Worm (Caenorhabditis elegans) whole organism, L4 larva: Measurements from ENCODE around the gene srw-67.

Experiments used
- F10B5.3 ChIP-seq: sonication (generic microtip); optimal IDR thresholded peaks from 2 replicates; lab custom pipeline; 2016; ENCODE audit warnings: mild to moderate bottlenecking, missing genetic modification characterization, missing compliant biosample characterization
- F26F4.8 ChIP-seq: fragments of 200-800 bp; sonication (Bioruptor generic); conservative IDR thresholded peaks from 2 replicates; pipeline ENCODE4 v1.3.6; 2022; ENCODE audit warnings: missing genetic modification characterization, missing compliant biosample characterization
- T20F7.1 ChIP-seq: fragments of 200-800 bp; sonication (Bioruptor generic); optimal IDR thresholded peaks from 2 replicates; lab custom pipeline; 2018; ENCODE audit warnings: mild to moderate bottlenecking, missing genetic modification characterization, missing compliant biosample characterization
- Y75B8A.6 ChIP-seq: fragments of 200-800 bp; sonication (Bioruptor generic); IDR thresholded peaks from 2 replicates; pipeline ENCODE4 v1.3.6; 2022; ENCODE audit warnings: missing genetic modification reagents, missing genetic modification characterization, missing compliant biosample characterization
- aha-1 ChIP-seq: fragments of 150-350 bp; peaks from one replicate; lab custom pipeline; 2014; ENCODE audit warnings: missing biosample characterization, missing genetic modification characterization
- aly-2 ChIP-seq: sonication (generic microtip); optimal IDR thresholded peaks from 2 replicates; lab custom pipeline; 2018; ENCODE audit warnings: missing biosample characterization, missing genetic modification characterization
- arid-1 ChIP-seq: fragments of 200-800 bp; sonication (Bioruptor generic); conservative IDR thresholded peaks from 2 replicates; pipeline ENCODE4 v1.3.6; 2022; ENCODE audit warnings: missing genetic modification reagents, missing genetic modification characterization, missing compliant biosample characterization
- ceh-32 ChIP-seq: sonication (generic microtip); optimal IDR thresholded peaks from 2 replicates; lab custom pipeline; 2016; ENCODE audit warnings: mild to moderate bottlenecking, missing genetic modification characterization, missing compliant biosample characterization; ENCODE audit not compliant: poor library complexity
- daf-12 ChIP-seq: fragments of 150-350 bp; optimal IDR thresholded peaks from 2 replicates; lab custom pipeline; 2014; ENCODE audit warnings: missing biosample characterization, missing genetic modification reagents, missing genetic modification characterization
- daf-8 ChIP-seq: fragments of 200-800 bp; sonication (Bioruptor generic); IDR thresholded peaks from 2 replicates; pipeline ENCODE4 v1.3.6; 2022; ENCODE audit warnings: missing genetic modification characterization, missing compliant biosample characterization
- dmd-6 ChIP-seq: fragments of 200-800 bp; sonication (Bioruptor generic); IDR thresholded peaks from 2 replicates; pipeline ENCODE4 v1.3.6; 2022; ENCODE audit warnings: missing genetic modification reagents, missing genetic modification characterization, missing compliant biosample characterization
- dmd-9 ChIP-seq: fragments of 200-800 bp; sonication (Bioruptor generic); IDR thresholded peaks from 2 replicates; pipeline ENCODE4 v1.3.6; 2022; ENCODE audit warnings: missing genetic modification reagents, missing genetic modification characterization, missing compliant biosample characterization
- duxl-1 ChIP-seq: sonication (generic microtip); optimal IDR thresholded peaks from 2 replicates; lab custom pipeline; 2016; ENCODE audit warnings: mild to moderate bottlenecking, missing genetic modification characterization, moderate library complexity, missing compliant biosample characterization; ENCODE audit not compliant: poor library complexity
- egl-27 ChIP-seq: sonication (generic microtip); optimal IDR thresholded peaks from 3 replicates; lab custom pipeline; 2017; ENCODE audit warnings: missing biosample characterization, missing genetic modification reagents, missing genetic modification characterization
- egl-43 ChIP-seq: fragments of 200-800 bp; sonication (Bioruptor generic); IDR thresholded peaks from 2 replicates; pipeline ENCODE4 v1.3.6; 2022; ENCODE audit warnings: missing genetic modification reagents, missing genetic modification characterization, missing compliant biosample characterization
- hlh-11 ChIP-seq: fragments of 200-800 bp; sonication (Bioruptor generic); optimal IDR thresholded peaks from 2 replicates; lab custom pipeline; 2018; ENCODE audit warnings: mild to moderate bottlenecking, missing genetic modification characterization, missing compliant biosample characterization
- hlh-30 ChIP-seq: sonication (generic microtip); optimal IDR thresholded peaks from 2 replicates; lab custom pipeline; 2017; ENCODE audit warnings: antibody characterized with exemption, mild to moderate bottlenecking, missing genetic modification characterization, missing compliant biosample characterization; ENCODE audit not compliant: insufficient read depth
- hmg-1.1 ChIP-seq: fragments of 200-800 bp; sonication (Bioruptor generic); IDR thresholded peaks from 2 replicates; pipeline ENCODE4 v1.3.6; 2022; ENCODE audit warnings: missing genetic modification reagents, missing genetic modification characterization, missing compliant biosample characterization
- lin-1 ChIP-seq: fragments of 200-800 bp; sonication (Bioruptor generic); IDR thresholded peaks from 2 replicates; pipeline ENCODE4 v1.3.6; 2022; ENCODE audit warnings: missing genetic modification reagents, missing genetic modification characterization, missing compliant biosample characterization
- lin-13 ChIP-seq: fragments of 150-350 bp; optimal IDR thresholded peaks from 2 replicates; lab custom pipeline; 2014; ENCODE audit warnings: missing biosample characterization, missing genetic modification reagents, missing genetic modification characterization
- lin-15B ChIP-seq: fragments of 150-350 bp; sonication (generic microtip); optimal IDR thresholded peaks from 3 replicates; lab custom pipeline; 2014; ENCODE audit warnings: missing biosample characterization, missing genetic modification characterization
- lin-38 ChIP-seq: fragments of 200-800 bp; sonication (Bioruptor generic); IDR thresholded peaks from 2 replicates; pipeline ENCODE4 v1.3.6; 2022; ENCODE audit warnings: missing genetic modification reagents, missing genetic modification characterization, missing compliant biosample characterization
- mes-2 ChIP-seq: sonication (generic microtip); optimal IDR thresholded peaks from 2 replicates; lab custom pipeline; 2016; ENCODE audit warnings: missing genotype, mild to moderate bottlenecking, missing genetic modification characterization, missing compliant biosample characterization; ENCODE audit not compliant: poor library complexity, severe bottlenecking
- nhr-10 ChIP-seq: fragments of 150-350 bp; optimal IDR thresholded peaks from 2 replicates; lab custom pipeline; 2014; ENCODE audit warnings: missing biosample characterization, missing genetic modification characterization
- nhr-102 ChIP-seq: sonication (generic microtip); optimal IDR thresholded peaks from 2 replicates; lab custom pipeline; 2016; ENCODE audit warnings: mild to moderate bottlenecking, missing genetic modification characterization, moderate library complexity, missing compliant biosample characterization
- nhr-25 ChIP-seq: sonication (generic microtip); optimal IDR thresholded peaks from 2 replicates; lab custom pipeline; 2017; ENCODE audit warnings: missing genetic modification characterization, mild to moderate bottlenecking, missing compliant biosample characterization, antibody characterized with exemption, moderate library complexity, borderline replicate concordance; ENCODE audit not compliant: insufficient read depth
- nhr-28 ChIP-seq: fragments of 150-350 bp; optimal IDR thresholded peaks from 2 replicates; lab custom pipeline; 2014; ENCODE audit warnings: missing biosample characterization, missing genetic modification characterization
- nhr-6 ChIP-seq: fragments of 150-350 bp; optimal IDR thresholded peaks from 2 replicates; lab custom pipeline; 2014; ENCODE audit warnings: missing biosample characterization, missing genetic modification characterization
- nhr-77 ChIP-seq: fragments of 150-350 bp; optimal IDR thresholded peaks from 2 replicates; lab custom pipeline; 2014; ENCODE audit warnings: missing biosample characterization, missing genetic modification characterization
- pqm-1 ChIP-seq: sonication (generic microtip); optimal IDR thresholded peaks from 2 replicates; lab custom pipeline; 2017; ENCODE audit warnings: missing biosample characterization, missing genetic modification characterization
- spr-1 ChIP-seq: sonication (generic microtip); optimal IDR thresholded peaks from 2 replicates; lab custom pipeline; 2016; ENCODE audit warnings: mild to moderate bottlenecking, missing genetic modification characterization, missing compliant biosample characterization
- unc-130 ChIP-seq: sonication (generic microtip); optimal IDR thresholded peaks from 2 replicates; lab custom pipeline; 2016; ENCODE audit warnings: missing genetic modification reagents, missing genetic modification characterization, missing compliant biosample characterization
- unc-62 ChIP-seq, 3 experiments: fragments of 150-350 bp in 1 of 3; sonication (generic microtip); optimal IDR thresholded peaks in 2 of 3; peaks in 1 of 3; 1 replicate in 1 of 3; 2 replicates in 2 of 3; lab custom pipeline; 2014 to 2017; ENCODE audit warnings: missing biosample characterization in 3 of 3, missing genetic modification characterization in 3 of 3, missing genetic modification reagents in 3 of 3, missing genotype in 1 of 3
- vab-7 ChIP-seq: fragments of 200-800 bp; sonication (Bioruptor generic); IDR thresholded peaks from 2 replicates; pipeline ENCODE4 v1.3.6; 2022; ENCODE audit warnings: missing genetic modification reagents, missing genetic modification characterization, missing compliant biosample characterization
- zag-1 ChIP-seq: fragments of 150-350 bp; optimal IDR thresholded peaks from 2 replicates; lab custom pipeline; 2014; ENCODE audit warnings: missing biosample characterization, missing genetic modification characterization
- zfp-2 ChIP-seq: sonication (generic microtip); optimal IDR thresholded peaks from 2 replicates; lab custom pipeline; 2016; ENCODE audit warnings: mild to moderate bottlenecking, missing genetic modification characterization, missing compliant biosample characterization
- ztf-11 ChIP-seq: fragments of 150-350 bp; optimal IDR thresholded peaks from 2 replicates; lab custom pipeline; 2014; ENCODE audit warnings: missing biosample characterization, missing genetic modification characterization

Gene srw-67

ce11 chrV:7416569-7416968, 891 bp upstream of the srw-67 start:
- TF ChIP-seq arid-1 (GFP tag; lab: Robert Waterston, UW), result no peak
- peak; percentile 5 for TF ChIP-seq nhr-102 (tag; lab: Kevin White, UChicago)
- no peak for TF ChIP-seq zfp-2 (tag; lab: Kevin White, UChicago)
- TF ChIP-seq dmd-6, result no peak
- TF ChIP-seq daf-8, result no peak
- TF ChIP-seq egl-43 (GFP tag; lab: Robert Waterston, UW), result no peak
- no peak for TF ChIP-seq unc-130
- no peak for TF ChIP-seq lin-38 (GFP tag; lab: Robert Waterston, UW)
- no peak for TF ChIP-seq F26F4.8 (GFP tag; lab: Robert Waterston, UW)
- TF ChIP-seq nhr-10 (tag; lab: Kevin White, UChicago), result no peak
- TF ChIP-seq T20F7.1 (GFP tag; lab: Kevin White, UChicago), result peak; percentile 14
- TF ChIP-seq aha-1 (tag; lab: Kevin White, UChicago), result peak; percentile 89
- no peak for TF ChIP-seq zag-1 (tag; lab: Kevin White, UChicago)
- no peak for TF ChIP-seq hlh-30 (tag; lab: Kevin White, UChicago)
- no peak for TF ChIP-seq egl-27 (tag; lab: Kevin White, UChicago)
- TF ChIP-seq nhr-28, result no peak
- TF ChIP-seq, all 104 proteins: peak for 3

- TF ChIP-seq hlh-11 (tag; lab: Kevin White, UChicago) (no peak), lin-13 (GFP tag; lab: Kevin White, UChicago) (no peak), vab-7 (GFP tag; lab: Robert Waterston, UW) (no peak), nhr-28 (no peak), mes-2 (no peak), nhr-77 (tag; lab: Kevin White, UChicago) (no peak), hmg-1.1 (no peak), duxl-1 (no peak), Y75B8A.6 (no peak), spr-1 (no peak), lin-1 (GFP tag; lab: Robert Waterston, UW) (no peak), daf-12 (no peak), nhr-25 (tag; lab: Kevin White, UChicago) (no peak), F26F4.8 (GFP tag; lab: Robert Waterston, UW) (no peak), dmd-9 (no peak), ztf-11 (tag; lab: Kevin White, UChicago) (no peak), ceh-32 (no peak), aly-2 (no peak), lin-15B (tag; lab: Kevin White, UChicago) (no peak), F10B5.3 (tag; lab: Kevin White, UChicago) (no peak)
Measured at ce11 chrV:7420162-7420561, 2.7 kb downstream of the srw-67 start, which contains the start of gene srxa-4. srxa-4 (plus strand) TSS chrV:7420462.

ce11 chrV:7424336-7424735, 6.9 kb downstream of the srw-67 start, which contains the start of gene F18E3.10:
F18E3.10 (minus strand) TSS chrV:7424436.
- TF ChIP-seq nhr-6 (tag; lab: Kevin White, UChicago) (no peak), unc-62 (GFP tag; optimal IDR thresholded peaks at IDR 0.05 in 1 of 2; lab: Kevin White, UChicago) (peak in 1 of 2 experiments; percentile 74), unc-62 (tag; optimal IDR thresholded peaks at IDR 0.05; lab: Kevin White, UChicago) (no peak)

- TF ChIP-seq aha-1 (tag; lab: Kevin White, UChicago), result no peak
- TF ChIP-seq pqm-1, result no peak
- TF ChIP-seq nhr-10 (tag; lab: Kevin White, UChicago), result no peak
Measured at ce11 chrV:7426594-7426993, 9.1 kb downstream of the srw-67 start, which contains the start of gene srw-68. srw-68 (minus strand) TSS chrV:7426694.
